Worm (Caenorhabditis elegans): ENCODE measurements around the gene exh-1.

ce11 chrV:3166260-3166659 lies 9.4 kb downstream of the exh-1 start, which contains the start of gene C36C5.4:
- TF ChIP-seq nhr-28 (tag; optimal IDR thresholded peaks at IDR 0.05) (no peak), swsn-7 (tag; optimal IDR thresholded peaks at IDR 0.05) (no peak), hlh-4 (tag; optimal IDR thresholded peaks at IDR 0.05) (no peak), zag-1 (tag; optimal IDR thresholded peaks at IDR 0.05) (no peak), nhr-47 (tag; optimal IDR thresholded peaks at IDR 0.05) (no peak)
